Fruit fly (Drosophila melanogaster) whole organism, adult: ENCODE measurements around the gene CG11964.

Experiments used
- CG11617 ChIP-seq: fragments of 200-800 bp; sonication (Bioruptor generic); optimal IDR thresholded peaks from 2 replicates; lab custom pipeline; 2017; ENCODE audit warnings: mild to moderate bottlenecking, missing biosample characterization, missing genetic modification reagents, missing genetic modification characterization
- CG12768 ChIP-seq: fragments of 200-800 bp; sonication (Bioruptor generic); optimal IDR thresholded peaks from 2 replicates; lab custom pipeline; 2017; ENCODE audit warnings: missing biosample characterization, missing genetic modification characterization, mild to moderate bottlenecking, moderate library complexity, missing genetic modification reagents
- CG14711 ChIP-seq: fragments of 200-800 bp; sonication (Bioruptor generic); optimal IDR thresholded peaks from 2 replicates; lab custom pipeline; 2018; ENCODE audit warnings: missing biosample characterization, mild to moderate bottlenecking, missing genetic modification characterization, moderate library complexity
- CG1620 ChIP-seq: fragments of 200-800 bp; sonication (Bioruptor generic); optimal IDR thresholded peaks from 2 replicates; lab custom pipeline; 2016; ENCODE audit warnings: missing biosample characterization, missing genetic modification characterization
- CG33017 ChIP-seq: fragments of 200-800 bp; sonication (Bioruptor generic); optimal IDR thresholded peaks from 2 replicates; lab custom pipeline; 2018; ENCODE audit warnings: missing biosample characterization, mild to moderate bottlenecking, missing genetic modification characterization, moderate library complexity
- CG5204 ChIP-seq: fragments of 200-800 bp; sonication (Bioruptor generic); optimal IDR thresholded peaks from 2 replicates; lab custom pipeline; 2016; ENCODE audit warnings: missing biosample characterization, missing genetic modification characterization
- CG7045 ChIP-seq: fragments of 200-800 bp; sonication (Bioruptor generic); optimal IDR thresholded peaks from 2 replicates; lab custom pipeline; 2017; ENCODE audit warnings: missing biosample characterization, mild to moderate bottlenecking, missing genetic modification characterization
- CG7101 ChIP-seq: fragments of 200-800 bp; sonication (Bioruptor generic); optimal IDR thresholded peaks from 2 replicates; lab custom pipeline; 2018; ENCODE audit warnings: missing biosample characterization, mild to moderate bottlenecking, missing genetic modification characterization, moderate library complexity
- Clk ChIP-seq: fragments of 200-800 bp; sonication (Bioruptor generic); optimal IDR thresholded peaks from 2 replicates; lab custom pipeline; 2017; ENCODE audit warnings: missing biosample characterization, missing genetic modification characterization
- Crg-1 ChIP-seq: fragments of 200-800 bp; sonication (Bioruptor generic); optimal IDR thresholded peaks from 2 replicates; lab custom pipeline; 2016; ENCODE audit warnings: missing biosample characterization, missing genetic modification characterization
- Hr96 ChIP-seq: fragments of 200-800 bp; sonication (Bioruptor generic); optimal IDR thresholded peaks from 2 replicates; lab custom pipeline; 2016; ENCODE audit warnings: missing biosample characterization, missing genetic modification characterization
- Mnt ChIP-seq: fragments of 200-800 bp; sonication (Bioruptor generic); optimal IDR thresholded peaks from 2 replicates; lab custom pipeline; 2016; ENCODE audit warnings: missing biosample characterization, mild to moderate bottlenecking, missing genetic modification characterization
- bab1 ChIP-seq: fragments of 200-800 bp; sonication (Bioruptor generic); optimal IDR thresholded peaks from 3 replicates; lab custom pipeline; 2019; ENCODE audit warnings: missing biosample characterization, mild to moderate bottlenecking, missing genetic modification characterization, moderate library complexity
- cic ChIP-seq: fragments of 200-800 bp; sonication (Bioruptor generic); optimal IDR thresholded peaks from 2 replicates; lab custom pipeline; 2017; ENCODE audit warnings: missing biosample characterization, mild to moderate bottlenecking, missing genetic modification characterization, moderate library complexity
- cnc ChIP-seq, 2 experiments: fragments of >200 bp; optimal IDR thresholded peaks; 2 replicates each; lab custom pipeline; 2017
- kay ChIP-seq: fragments of 200-800 bp; sonication (Bioruptor generic); peaks from one replicate; lab custom pipeline; 2016; ENCODE audit warnings: missing biosample characterization, missing genetic modification characterization, borderline replicate concordance
- ovo ChIP-seq: fragments of 200-800 bp; sonication (Bioruptor generic); optimal IDR thresholded peaks from 2 replicates; lab custom pipeline; 2016; ENCODE audit warnings: missing biosample characterization, missing genetic modification characterization
- pad ChIP-seq: fragments of 200-800 bp; sonication (Bioruptor generic); optimal IDR thresholded peaks from 3 replicates; lab custom pipeline; 2017; ENCODE audit warnings: missing biosample characterization, missing genetic modification characterization, mild to moderate bottlenecking, moderate library complexity, missing genetic modification reagents
- tj ChIP-seq: fragments of 200-800 bp; sonication (Bioruptor generic); optimal IDR thresholded peaks from 3 replicates; lab custom pipeline; 2017; ENCODE audit warnings: missing biosample characterization, mild to moderate bottlenecking, missing genetic modification characterization, moderate library complexity
- toe ChIP-seq: fragments of 200-800 bp; sonication (Bioruptor generic); optimal IDR thresholded peaks from 2 replicates; lab custom pipeline; 2016; ENCODE audit warnings: missing biosample characterization, missing genetic modification characterization

The CG11964 gene

dm6 chr3R:8927052-8927816, 17.6 kb downstream of the CG11964 start:
- TF ChIP-seq CG11617 (no peak), cnc (optimal IDR thresholded peaks at IDR 0.05; lab: Kevin White, UChicago) (no peak), Mnt (no peak), CG5204 (GFP tag; lab: Kevin White, UChicago) (no peak), CG7101 (tag; lab: Kevin White, UChicago) (no peak), ovo (GFP tag; lab: Kevin White, UChicago) (no peak), cic (no peak), tj (GFP tag; lab: Kevin White, UChicago) (no peak)

- TF ChIP-seq CG7101 (tag; lab: Kevin White, UChicago) = no peak
- TF ChIP-seq ovo (GFP tag; lab: Kevin White, UChicago) = no peak
- TF ChIP-seq cic = no peak
- TF ChIP-seq CG7045 (GFP tag; lab: Kevin White, UChicago) = no peak
- TF ChIP-seq tj (GFP tag; lab: Kevin White, UChicago) = no peak
- TF ChIP-seq CG5204 (GFP tag; lab: Kevin White, UChicago) = no peak
Measured at dm6 chr3R:8926554-8926951, 18.3 kb downstream of the CG11964 start.

dm6 chr3R:8925924-8926553, 18.8 kb downstream of the CG11964 start:
- no peak for TF ChIP-seq CG7045 (GFP tag; lab: Kevin White, UChicago)
- TF ChIP-seq Crg-1 (GFP tag; lab: Kevin White, UChicago) = no peak
- TF ChIP-seq Mnt = no peak
- peak; percentile 11 for TF ChIP-seq bab1
- no peak for TF ChIP-seq ovo (GFP tag; lab: Kevin White, UChicago)
- no peak for TF ChIP-seq CG1620 (GFP tag; lab: Kevin White, UChicago)
- TF ChIP-seq CG14711 (tag; lab: Kevin White, UChicago) = peak; percentile 19
- no peak for TF ChIP-seq tj (GFP tag; lab: Kevin White, UChicago)
- TF ChIP-seq cnc (optimal IDR thresholded peaks at IDR 0.05; lab: Kevin White, UChicago) = no peak
- no peak for TF ChIP-seq CG12768

- TF ChIP-seq CG1620 (GFP tag; lab: Kevin White, UChicago) = no peak
- no peak for TF ChIP-seq CG7101 (tag; lab: Kevin White, UChicago)
- TF ChIP-seq Clk (GFP tag; lab: Kevin White, UChicago) = no peak
- peak; percentile 82 for TF ChIP-seq tj (GFP tag; lab: Kevin White, UChicago)
- no peak for TF ChIP-seq CG12768
- TF ChIP-seq pad (GFP tag; lab: Kevin White, UChicago) = no peak
- no peak for TF ChIP-seq ovo (GFP tag; lab: Kevin White, UChicago)
- no peak for TF ChIP-seq CG11617
- TF ChIP-seq cic = no peak
Measured at dm6 chr3R:8923774-8924369, 20.9 kb downstream of the CG11964 start.

- no peak for TF ChIP-seq bab1
- TF ChIP-seq CG11617 = no peak
- no peak for TF ChIP-seq ovo (GFP tag; lab: Kevin White, UChicago)
- no peak for TF ChIP-seq CG7045 (GFP tag; lab: Kevin White, UChicago)
- TF ChIP-seq Hr96 (GFP tag; lab: Kevin White, UChicago) = no peak
- TF ChIP-seq CG33017 (tag; lab: Kevin White, UChicago) = no peak
- no peak for TF ChIP-seq CG7101 (tag; lab: Kevin White, UChicago)
- no peak for TF ChIP-seq CG12768
- no peak for TF ChIP-seq Clk (GFP tag; lab: Kevin White, UChicago)
- TF ChIP-seq kay (GFP tag; lab: Kevin White, UChicago) = no peak
- no peak for TF ChIP-seq Mnt
- TF ChIP-seq toe (GFP tag; lab: Kevin White, UChicago) = no peak
Measured at dm6 chr3R:8922617-8923242, 22.1 kb downstream of the CG11964 start.

dm6 chr3R:8921880-8922279, 22.9 kb downstream of the CG11964 start:
- no peak for TF ChIP-seq CG7101 (tag; lab: Kevin White, UChicago)
- TF ChIP-seq CG33017 (tag; lab: Kevin White, UChicago) = no peak
- no peak for TF ChIP-seq ovo (GFP tag; lab: Kevin White, UChicago)
- no peak for TF ChIP-seq toe (GFP tag; lab: Kevin White, UChicago)
- TF ChIP-seq Hr96 (GFP tag; lab: Kevin White, UChicago) = no peak
- TF ChIP-seq cic = no peak
